Fruit fly (Drosophila melanogaster): ENCODE results near the gene PIG-F.

dm6 chr3L:19662892-19663291, 50.6 kb downstream of the PIG-F start:
- TF ChIP-seq CTCF (optimal IDR thresholded peaks at IDR 0.05) (no peak), CG8478 (optimal IDR thresholded peaks at IDR 0.05) (no peak)
